Fruit fly (Drosophila melanogaster): ENCODE data around the gene ringer.

The ringer gene

dm6 chr3L:16400175-16400574 is 40.9 kb upstream of the ringer start, which contains the start of gene CG44836:
CG44836 (minus strand) TSS chr3L:16400275.
- TF ChIP-seq gce (GFP tag; IDR thresholded peaks at IDR 0.05) (no peak), CG18599 (GFP tag; optimal IDR thresholded peaks at IDR 0.05) (no peak), CG34224 (GFP tag; IDR thresholded peaks at IDR 0.05; ENCODE audit: partially characterized antibody) (no peak), Aef1 (GFP tag; IDR thresholded peaks at IDR 0.05) (no peak), CG6765 (GFP tag; optimal IDR thresholded peaks at IDR 0.05) (no peak), Dref (GFP tag; IDR thresholded peaks at IDR 0.05) (no peak), CG4424 (GFP tag; optimal IDR thresholded peaks at IDR 0.05) (no peak), caup (GFP tag; optimal IDR thresholded peaks at IDR 0.05; ENCODE audit: severe bottlenecking) (no peak), CG3838 (GFP tag; optimal IDR thresholded peaks at IDR 0.05) (no peak), CG31224 (GFP tag; IDR thresholded peaks at IDR 0.05) (no peak), CG3995 (GFP tag; optimal IDR thresholded peaks at IDR 0.05) (no peak), schlank (tag; optimal IDR thresholded peaks at IDR 0.05) (no peak), ttk (GFP tag; IDR thresholded peaks at IDR 0.05) (no peak)

dm6 chr3L:16394506-16394905 is 35.3 kb upstream of the ringer start, which contains the start of gene Gagr:
Gagr (plus strand) TSS chr3L:16394586.
- TF ChIP-seq CG5180 (GFP tag; optimal IDR thresholded peaks at IDR 0.05) = peak; percentile 40
- TF ChIP-seq chinmo (GFP tag; IDR thresholded peaks at IDR 0.05; ENCODE audit: partially characterized antibody) = 0 out of 4 replicates have a peak, but pooled peaks have one; percentile 60
- 0 out of 2 replicates have a peak, but pooled peaks have one; percentile 10 for TF ChIP-seq Rx (GFP tag; IDR thresholded peaks at IDR 0.05)
- TF ChIP-seq CG1529 (GFP tag; optimal IDR thresholded peaks at IDR 0.05) = no peak
- TF ChIP-seq Rfx (GFP tag; IDR thresholded peaks at IDR 0.05) = 0 out of 2 replicates have a peak, but pooled peaks have one; percentile 22
- peak; percentile 65; the same call in 1 of the 2 replicates for TF ChIP-seq vvl (GFP tag; IDR thresholded peaks at IDR 0.05)
- peak; percentile 77 for TF ChIP-seq Deaf1 (tag; optimal IDR thresholded peaks at IDR 0.05)
- no peak for TF ChIP-seq mam (GFP tag; optimal IDR thresholded peaks at IDR 0.05)
- no peak for TF ChIP-seq sd (tag; optimal IDR thresholded peaks at IDR 0.05)
- TF ChIP-seq pho (GFP tag; optimal IDR thresholded peaks at IDR 0.05) = no peak
- TF ChIP-seq CG11085 (GFP tag; IDR thresholded peaks at IDR 0.05) = no peak
- 0 out of 2 replicates have a peak, but pooled peaks have one; percentile 25 for TF ChIP-seq slbo (GFP tag; IDR thresholded peaks at IDR 0.05)

- peak; percentile 54 for TF ChIP-seq CG5180 (GFP tag; optimal IDR thresholded peaks at IDR 0.05)
- TF ChIP-seq D19A (tag; optimal IDR thresholded peaks at IDR 0.05) = no peak
- no peak for TF ChIP-seq CG8290 (GFP tag; optimal IDR thresholded peaks at IDR 0.05)
- peak in 1 of 2 experiments; percentile 21 for TF ChIP-seq CG8290 (tag; optimal IDR thresholded peaks at IDR 0.05)
- TF ChIP-seq Meics (GFP tag; optimal IDR thresholded peaks at IDR 0.05) = no peak
- peak; percentile 66 for TF ChIP-seq Deaf1 (tag; optimal IDR thresholded peaks at IDR 0.05)
- no peak for TF ChIP-seq CG17802 (tag; optimal IDR thresholded peaks at IDR 0.05)
- no peak for TF ChIP-seq hkb (optimal IDR thresholded peaks at IDR 0.05)
- 0 out of 2 replicates have a peak, but pooled peaks have one; percentile 8 for TF ChIP-seq hkb (GFP tag; IDR thresholded peaks at IDR 0.05)
- TF ChIP-seq Hr78 (GFP tag; optimal IDR thresholded peaks at IDR 0.05) = no peak
- TF ChIP-seq jing (GFP tag; optimal IDR thresholded peaks at IDR 0.05) = no peak
- no peak for TF ChIP-seq peb (GFP tag; IDR thresholded peaks at IDR 0.05)
- peak; percentile 11 for TF ChIP-seq zen (tag; optimal IDR thresholded peaks at IDR 0.05)
- no peak for TF ChIP-seq CG11696 (GFP tag; IDR thresholded peaks at IDR 0.05)
- TF ChIP-seq CG2202 (tag; optimal IDR thresholded peaks at IDR 0.05) = no peak
- TF ChIP-seq grau (tag; optimal IDR thresholded peaks at IDR 0.05) = no peak
- TF ChIP-seq ci (GFP tag; IDR thresholded peaks at IDR 0.05) = peak; percentile 11; the same call in 1 of the 3 replicates
- no peak for TF ChIP-seq shn (GFP tag; optimal IDR thresholded peaks at IDR 0.05)
- TF ChIP-seq lilli (GFP tag; optimal IDR thresholded peaks at IDR 0.05) = no peak
- TF ChIP-seq dimm (GFP tag; IDR thresholded peaks at IDR 0.05) = no peak
- no peak for TF ChIP-seq CG16863 (GFP tag; optimal IDR thresholded peaks at IDR 0.05)
- TF ChIP-seq CG1832 (GFP tag; optimal IDR thresholded peaks at IDR 0.05) = peak; percentile 24
- TF ChIP-seq row (GFP tag; IDR thresholded peaks at IDR 0.05) = peak; percentile 43; the same call in 2 of the 3 replicates
- no peak for TF ChIP-seq dysf (GFP tag; IDR thresholded peaks at IDR 0.05)
- peak; percentile 41 for TF ChIP-seq Med (GFP tag)
- TF ChIP-seq CG10321 (GFP tag; IDR thresholded peaks at IDR 0.05) = peak; percentile 64; the same call in 1 of the 2 replicates
- TF ChIP-seq rib (GFP tag; IDR thresholded peaks at IDR 0.05) = no peak
Measured at dm6 chr3L:16393700-16394099, 34.5 kb upstream of the ringer start.

All from whole organism, embryonic.